Worm (Caenorhabditis elegans) whole organism, L1 larva: ENCODE data around the gene atat-2.

Source experiments
- dpl-1 ChIP-seq, 3 experiments: fragments of 150-350 bp in 2 of 3; sonication (generic microtip) in 1 of 3; optimal IDR thresholded peaks; 2 replicates each; lab custom pipeline; 2014 to 2017; ENCODE audit warnings: missing biosample characterization in 3 of 3, missing genetic modification characterization in 3 of 3, missing genetic modification reagents in 3 of 3
- lin-13 ChIP-seq: fragments of 150-350 bp; optimal IDR thresholded peaks from 2 replicates; lab custom pipeline; 2014; ENCODE audit warnings: missing biosample characterization, missing genetic modification reagents, missing genetic modification characterization
- lin-14 ChIP-seq: fragments of 200-800 bp; sonication (Bioruptor generic); optimal IDR thresholded peaks from 2 replicates; lab custom pipeline; 2018; ENCODE audit warnings: mild to moderate bottlenecking, missing genetic modification characterization, moderate library complexity, missing compliant biosample characterization
- lin-15B ChIP-seq: fragments of 150-350 bp; sonication (generic microtip); optimal IDR thresholded peaks from 3 replicates; lab custom pipeline; 2014; ENCODE audit warnings: missing biosample characterization, missing genetic modification characterization
- lin-35 ChIP-seq, 2 experiments: fragments of 150-350 bp; optimal IDR thresholded peaks; 2 replicates each; lab custom pipeline; 2014; ENCODE audit warnings: missing biosample characterization in 2 of 2, missing genetic modification characterization in 2 of 2, missing genetic modification reagents in 2 of 2
- lin-39 ChIP-seq: fragments of 150-350 bp; optimal IDR thresholded peaks from 2 replicates; lab custom pipeline; 2014; ENCODE audit warnings: missing biosample characterization, missing genetic modification reagents, missing genetic modification characterization
- lir-3 ChIP-seq: sonication (generic microtip); optimal IDR thresholded peaks from 2 replicates; lab custom pipeline; 2016; ENCODE audit warnings: mild to moderate bottlenecking, missing genetic modification characterization, moderate library complexity, missing compliant biosample characterization; ENCODE audit not compliant: poor library complexity
- lsy-2 ChIP-seq, 2 experiments: fragments of 150-350 bp; optimal IDR thresholded peaks; 2 replicates each; lab custom pipeline; 2014; ENCODE audit warnings: missing biosample characterization in 2 of 2, missing genetic modification characterization in 2 of 2
- nhr-12 ChIP-seq: sonication (generic microtip); optimal IDR thresholded peaks from 2 replicates; lab custom pipeline; 2017; ENCODE audit warnings: missing biosample characterization, missing genetic modification characterization
- nhr-28 ChIP-seq: fragments of 150-350 bp; optimal IDR thresholded peaks from 2 replicates; lab custom pipeline; 2014; ENCODE audit warnings: missing biosample characterization, missing genetic modification characterization
- unc-30 ChIP-seq: sonication (generic microtip); optimal IDR thresholded peaks from 2 replicates; lab custom pipeline; 2017; ENCODE audit warnings: missing biosample characterization, missing genetic modification characterization

DNA sequence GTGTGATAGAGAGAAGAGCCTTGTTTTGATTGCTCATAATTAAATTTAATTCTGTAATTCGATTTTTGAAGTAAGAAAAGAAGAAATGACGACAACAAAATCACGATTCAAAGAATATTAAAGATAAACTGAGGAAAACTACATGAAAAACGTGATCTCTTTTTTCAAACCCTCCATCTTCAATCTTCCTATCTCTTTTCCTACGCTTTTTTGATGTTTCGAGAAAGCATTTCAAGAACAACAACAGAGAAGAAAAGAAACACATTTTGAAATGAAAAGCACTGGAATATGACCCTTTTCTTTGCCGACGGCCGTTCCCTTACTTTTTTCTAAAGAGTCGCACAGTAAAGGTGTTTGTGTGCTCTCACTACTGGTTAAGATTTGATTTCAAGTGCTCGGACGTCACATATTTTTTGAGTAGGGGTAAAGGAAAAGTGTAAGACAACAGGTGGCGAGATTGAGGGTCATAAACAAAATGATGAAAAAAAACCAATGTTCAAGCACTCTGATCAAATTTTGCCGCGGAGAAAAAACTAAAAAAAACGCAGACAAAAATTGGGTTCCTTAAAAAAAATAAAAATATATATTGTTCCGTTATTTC, 42.9 kb upstream of the atat-2 start, which contains the start of gene F13D11.3:
- TF ChIP-seq lin-35 (GFP tag; optimal IDR thresholded peaks at IDR 0.05; lab: Kevin White, UChicago) (no peak), lin-13 (GFP tag; lab: Kevin White, UChicago) (no peak), lin-15B (no peak), lin-39 (tag; lab: Kevin White, UChicago) (no peak), lin-14 (GFP tag; lab: Kevin White, UChicago) (peak; percentile 39), nhr-28 (tag; lab: Kevin White, UChicago) (no peak), nhr-12 (tag; lab: Kevin White, UChicago) (no peak), unc-30 (no peak), lsy-2 (tag; optimal IDR thresholded peaks at IDR 0.05; lab: Kevin White, UChicago) (peak in 1 of 2 experiments; percentile 21), lir-3 (tag; lab: Kevin White, UChicago) (no peak), dpl-1 (GFP tag; optimal IDR thresholded peaks at IDR 0.05; lab: Kevin White, UChicago) (no peak)
